Fruit fly (Drosophila melanogaster): ENCODE measurements around the gene CG1116.

The CG1116 gene

dm6 chr3R:5246950-5247349, 27.5 kb downstream of the CG1116 start (continued):
- TF ChIP-seq lov (optimal IDR thresholded peaks at IDR 0.05): no peak
- no peak for TF ChIP-seq lov (GFP tag; IDR thresholded peaks at IDR 0.05)
- no peak for TF ChIP-seq sqz (GFP tag; optimal IDR thresholded peaks at IDR 0.05)
- TF ChIP-seq CG15601 (tag; optimal IDR thresholded peaks at IDR 0.05): no peak
- 0 out of 2 replicates have a peak, but pooled peaks have one; percentile 4 for TF ChIP-seq CG13287 (GFP tag; IDR thresholded peaks at IDR 0.05; ENCODE audit: partially characterized antibody)
- peak; percentile 99 for TF ChIP-seq pros (GFP tag; optimal IDR thresholded peaks at IDR 0.05)
- no peak for TF ChIP-seq CG4617 (GFP tag; optimal IDR thresholded peaks at IDR 0.05; ENCODE audit: borderline replicate concordance)
- TF ChIP-seq MTF-1 (GFP tag; optimal IDR thresholded peaks at IDR 0.05; ENCODE audit: borderline replicate concordance): no peak
- TF ChIP-seq z (GFP tag; IDR thresholded peaks at IDR 0.05): peak; percentile 62; the same call in 1 of the 3 replicates
- TF ChIP-seq CG7987 (GFP tag; optimal IDR thresholded peaks at IDR 0.05): no peak
- TF ChIP-seq Nf-YB (GFP tag; optimal IDR thresholded peaks at IDR 0.05): no peak
- TF ChIP-seq Hr51 (GFP tag; optimal IDR thresholded peaks at IDR 0.05): no peak
- no peak for TF ChIP-seq CG7839 (tag; optimal IDR thresholded peaks at IDR 0.05)
- TF ChIP-seq CG10654 (GFP tag; optimal IDR thresholded peaks at IDR 0.05): no peak
- no peak for TF ChIP-seq Ssrp (tag; optimal IDR thresholded peaks at IDR 0.05)
- TF ChIP-seq ATbp (GFP tag; optimal IDR thresholded peaks at IDR 0.05): no peak
- TF ChIP-seq CG9437 (GFP tag; optimal IDR thresholded peaks at IDR 0.05): no peak
- TF ChIP-seq B-H1 (GFP tag; IDR thresholded peaks at IDR 0.05): no peak
- no peak for TF ChIP-seq ara (GFP tag; IDR thresholded peaks at IDR 0.05)
- TF ChIP-seq CG11695 (GFP tag; IDR thresholded peaks at IDR 0.05): no peak
- TF ChIP-seq Deaf1 (tag; optimal IDR thresholded peaks at IDR 0.05): no peak
- peak in 1 of 2 experiments; percentile 39 for TF ChIP-seq Hr78 (GFP tag; optimal IDR thresholded peaks at IDR 0.05)
- no peak for TF ChIP-seq ind (GFP tag; optimal IDR thresholded peaks at IDR 0.05)
- no peak for TF ChIP-seq tin (GFP tag; optimal IDR thresholded peaks at IDR 0.05)
- TF ChIP-seq vvl (GFP tag; IDR thresholded peaks at IDR 0.05): peak; percentile 33; the same call in 1 of the 2 replicates
- no peak for TF ChIP-seq CG1602 (GFP tag; optimal IDR thresholded peaks at IDR 0.05)
- no peak for TF ChIP-seq D19B (GFP tag; optimal IDR thresholded peaks at IDR 0.05)
- no peak for TF ChIP-seq jigr1 (GFP tag; IDR thresholded peaks at IDR 0.05)
- no peak for TF ChIP-seq ci (GFP tag; IDR thresholded peaks at IDR 0.05)
- 0 out of 3 replicates have a peak, but pooled peaks have one; percentile 49 for TF ChIP-seq zen2 (GFP tag; IDR thresholded peaks at IDR 0.05; ENCODE audit: partially characterized antibody)
- TF ChIP-seq cwo (GFP tag; optimal IDR thresholded peaks at IDR 0.05): peak; percentile 52
- no peak for TF ChIP-seq CG14710 (tag; optimal IDR thresholded peaks at IDR 0.05)
- no peak for TF ChIP-seq CG5180 (GFP tag; optimal IDR thresholded peaks at IDR 0.05)
- TF ChIP-seq oc (tag; optimal IDR thresholded peaks at IDR 0.05): peak; percentile 52
- peak; percentile 57 for TF ChIP-seq CG12769 (tag; optimal IDR thresholded peaks at IDR 0.05)
- TF ChIP-seq chm (GFP tag; IDR thresholded peaks at IDR 0.05): no peak
- peak; percentile 43 for TF ChIP-seq sd (tag; optimal IDR thresholded peaks at IDR 0.05)
- TF ChIP-seq CG8944 (GFP tag; optimal IDR thresholded peaks at IDR 0.05): no peak
- peak; percentile 17 for TF ChIP-seq ftz-f1 (GFP tag; optimal IDR thresholded peaks at IDR 0.05)
- TF ChIP-seq CG10565 (GFP tag; optimal IDR thresholded peaks at IDR 0.05): no peak
- peak; percentile 53 for TF ChIP-seq grn (GFP tag; optimal IDR thresholded peaks at IDR 0.05)
- TF ChIP-seq az2 (GFP tag; optimal IDR thresholded peaks at IDR 0.05): no peak
- no peak for TF ChIP-seq CG11504 (tag; optimal IDR thresholded peaks at IDR 0.05)
- TF ChIP-seq CG10431 (GFP tag; optimal IDR thresholded peaks at IDR 0.05): no peak
- TF ChIP-seq Hey (tag; optimal IDR thresholded peaks at IDR 0.05): no peak
- no peak for TF ChIP-seq Ptx1 (GFP tag; IDR thresholded peaks at IDR 0.05)
- TF ChIP-seq Dfd (GFP tag; optimal IDR thresholded peaks at IDR 0.05): no peak
- peak; percentile 20 for TF ChIP-seq abd-A (tag; optimal IDR thresholded peaks at IDR 0.05)
